Worm (Caenorhabditis elegans) whole organism, mixed stage, embryonic: ENCODE results near the gene W03C9.5.

Experiments
- M03D4.4 ChIP-seq: sonication (generic microtip); optimal IDR thresholded peaks from 2 replicates; lab custom pipeline; 2017; ENCODE audit warnings: mild to moderate bottlenecking, missing genetic modification characterization, missing compliant biosample characterization
- bed-3 ChIP-seq: fragments of 200-800 bp; sonication (Bioruptor generic); optimal IDR thresholded peaks from 3 replicates; lab custom pipeline; 2018; ENCODE audit warnings: mild to moderate bottlenecking, missing genetic modification characterization, moderate library complexity, missing compliant biosample characterization
- blmp-1 ChIP-seq: fragments of 150-350 bp; optimal IDR thresholded peaks from 2 replicates; lab custom pipeline; 2014; ENCODE audit warnings: missing biosample characterization, missing genetic modification characterization
- ceh-39 ChIP-seq: fragments of 150-350 bp; optimal IDR thresholded peaks from 2 replicates; lab custom pipeline; 2014; ENCODE audit warnings: missing biosample characterization, missing genetic modification characterization
- ceh-43 ChIP-seq: fragments of 200-800 bp; sonication (Bioruptor generic); optimal IDR thresholded peaks from 2 replicates; lab custom pipeline; 2018; ENCODE audit warnings: mild to moderate bottlenecking, missing genetic modification characterization, moderate library complexity, missing compliant biosample characterization
- ceh-83 ChIP-seq: fragments of 200-800 bp; sonication (Bioruptor generic); optimal IDR thresholded peaks from 2 replicates; lab custom pipeline; 2018; ENCODE audit warnings: mild to moderate bottlenecking, missing genetic modification characterization, missing compliant biosample characterization
- ces-1 ChIP-seq: fragments of 150-350 bp; optimal IDR thresholded peaks from 2 replicates; lab custom pipeline; 2014; ENCODE audit warnings: missing biosample characterization, missing genetic modification reagents, missing genetic modification characterization
- cnd-1 ChIP-seq: fragments of 200-800 bp; sonication (Bioruptor generic); optimal IDR thresholded peaks from 2 replicates; lab custom pipeline; 2018; ENCODE audit warnings: mild to moderate bottlenecking, missing genetic modification characterization, missing compliant biosample characterization
- drap-1 ChIP-seq: fragments of 200-800 bp; sonication (Bioruptor generic); optimal IDR thresholded peaks from 3 replicates; lab custom pipeline; 2018; ENCODE audit warnings: mild to moderate bottlenecking, missing genetic modification characterization, missing compliant biosample characterization
- elt-3 ChIP-seq: fragments of 150-350 bp; optimal IDR thresholded peaks from 2 replicates; lab custom pipeline; 2014; ENCODE audit warnings: missing biosample characterization, missing genetic modification characterization
- flh-1 ChIP-seq: fragments of 200-800 bp; sonication (Bioruptor generic); optimal IDR thresholded peaks from 2 replicates; lab custom pipeline; 2018; ENCODE audit warnings: mild to moderate bottlenecking, missing genetic modification characterization, moderate library complexity, missing compliant biosample characterization
- ham-2 ChIP-seq: fragments of 200-800 bp; sonication (Bioruptor generic); optimal IDR thresholded peaks from 2 replicates; lab custom pipeline; 2018; ENCODE audit warnings: mild to moderate bottlenecking, missing genetic modification characterization, missing compliant biosample characterization
- lin-32 ChIP-seq: fragments of 200-800 bp; sonication (Bioruptor generic); optimal IDR thresholded peaks from 2 replicates; lab custom pipeline; 2018; ENCODE audit warnings: mild to moderate bottlenecking, missing genetic modification characterization, missing compliant biosample characterization
- lsy-2 ChIP-seq: fragments of 150-350 bp; optimal IDR thresholded peaks from 2 replicates; lab custom pipeline; 2014; ENCODE audit warnings: missing biosample characterization, missing genetic modification characterization
- mep-1 ChIP-seq: fragments of 150-350 bp; optimal IDR thresholded peaks from 2 replicates; lab custom pipeline; 2017; ENCODE audit warnings: missing biosample characterization, missing genetic modification reagents, missing genetic modification characterization, inconsistent platforms
- mls-2 ChIP-seq: sonication (generic microtip); optimal IDR thresholded peaks from 2 replicates; lab custom pipeline; 2016; ENCODE audit warnings: mild to moderate bottlenecking, missing genetic modification characterization, moderate library complexity, missing compliant biosample characterization
- nhr-12 ChIP-seq: fragments of 150-350 bp; optimal IDR thresholded peaks from 2 replicates; lab custom pipeline; 2014; ENCODE audit warnings: missing biosample characterization, missing genetic modification characterization
- nhr-2 ChIP-seq: fragments of 150-350 bp; optimal IDR thresholded peaks from 2 replicates; lab custom pipeline; 2014; ENCODE audit warnings: missing biosample characterization, missing genetic modification characterization
- nhr-28 ChIP-seq: fragments of 150-350 bp; optimal IDR thresholded peaks from 2 replicates; lab custom pipeline; 2014; ENCODE audit warnings: missing biosample characterization, missing genetic modification characterization
- nhr-76 ChIP-seq: sonication (generic microtip); optimal IDR thresholded peaks from 2 replicates; lab custom pipeline; 2017; ENCODE audit warnings: missing biosample characterization, missing genetic modification characterization
- pha-4 ChIP-seq: fragments of 150-350 bp; optimal IDR thresholded peaks from 2 replicates; lab custom pipeline; 2018; ENCODE audit warnings: missing biosample characterization, missing genetic modification reagents, missing genetic modification characterization
- sem-2 ChIP-seq: fragments of 200-800 bp; sonication (Bioruptor generic); optimal IDR thresholded peaks from 2 replicates; lab custom pipeline; 2018; ENCODE audit warnings: mild to moderate bottlenecking, missing genetic modification characterization, missing compliant biosample characterization
- snpc-4 ChIP-seq: fragments of 150-350 bp; optimal IDR thresholded peaks from 2 replicates; lab custom pipeline; 2014; ENCODE audit warnings: missing biosample characterization, missing genetic modification characterization
- sptf-1 ChIP-seq: sonication (generic microtip); optimal IDR thresholded peaks from 2 replicates; lab custom pipeline; 2017; ENCODE audit warnings: mild to moderate bottlenecking, missing genetic modification characterization, moderate library complexity, missing compliant biosample characterization
- tbx-8 ChIP-seq: fragments of 200-800 bp; sonication (Bioruptor generic); optimal IDR thresholded peaks from 2 replicates; lab custom pipeline; 2018; ENCODE audit warnings: mild to moderate bottlenecking, missing genetic modification characterization, moderate library complexity, missing compliant biosample characterization
- unc-120 ChIP-seq: sonication (generic microtip); optimal IDR thresholded peaks from 2 replicates; lab custom pipeline; 2017; ENCODE audit warnings: missing genetic modification characterization, missing compliant biosample characterization; ENCODE audit not compliant: poor library complexity, severe bottlenecking
- unc-39 ChIP-seq: fragments of 150-350 bp; optimal IDR thresholded peaks from 2 replicates; lab custom pipeline; 2014; ENCODE audit warnings: missing biosample characterization, missing genetic modification characterization
- unc-62 ChIP-seq: fragments of 150-350 bp; optimal IDR thresholded peaks from 2 replicates; lab custom pipeline; 2014; ENCODE audit warnings: missing biosample characterization, missing genetic modification reagents, missing genetic modification characterization
- ztf-11 ChIP-seq: fragments of 150-350 bp; optimal IDR thresholded peaks from 2 replicates; lab custom pipeline; 2014; ENCODE audit warnings: missing biosample characterization, missing genetic modification characterization

Gene W03C9.5

ce11 chrII:11971009-11971636, 3.8 kb upstream of the W03C9.5 start:
- TF ChIP-seq nhr-76 (no peak), tbx-8 (GFP tag; lab: Kevin White, UChicago) (no peak), unc-62 (no peak)

- TF ChIP-seq ztf-11 (no peak), ces-1 (GFP tag; lab: Kevin White, UChicago) (no peak), bed-3 (no peak), snpc-4 (tag; lab: Kevin White, UChicago) (no peak), ceh-39 (tag; lab: Kevin White, UChicago) (no peak)
- TF ChIP-seq, all 35 proteins: peak for 0
Observed at ce11 chrII:11969033-11969432, 1.7 kb upstream of the W03C9.5 start.

ce11 chrII:11968275-11968674, 931 bp upstream of the W03C9.5 start, which contains the start of gene mex-1:
Gene mex-1, plus strand, starts transcription at chrII:11968637.
- TF ChIP-seq M03D4.4 (no peak), elt-3 (no peak), nhr-12 (tag; lab: Kevin White, UChicago) (no peak), ceh-39 (tag; lab: Kevin White, UChicago) (no peak), snpc-4 (tag; lab: Kevin White, UChicago) (no peak)
- TF ChIP-seq, all 35 proteins: peak for 0

- TF ChIP-seq unc-120 (no peak), ceh-39 (tag; lab: Kevin White, UChicago) (no peak), drap-1 (GFP tag; lab: Kevin White, UChicago) (no peak), bed-3 (no peak), cnd-1 (tag; lab: Kevin White, UChicago) (no peak), pha-4 (tag; lab: Kevin White, UChicago) (no peak), ham-2 (GFP tag; lab: Kevin White, UChicago) (no peak), mls-2 (tag; lab: Kevin White, UChicago) (no peak), lsy-2 (no peak), nhr-2 (tag; lab: Kevin White, UChicago) (no peak), sptf-1 (tag; lab: Kevin White, UChicago) (no peak), mep-1 (tag; lab: Kevin White, UChicago) (no peak), ces-1 (GFP tag; lab: Kevin White, UChicago) (no peak), nhr-76 (no peak), lin-32 (GFP tag; lab: Kevin White, UChicago) (no peak), nhr-28 (tag; lab: Kevin White, UChicago) (no peak), flh-1 (GFP tag; lab: Kevin White, UChicago) (no peak), M03D4.4 (no peak)
Observed at ce11 chrII:11966602-11967001, 742 bp downstream of the W03C9.5 start, which contains the start of gene rab-7. Gene rab-7, minus strand, starts transcription at chrII:11966931.

ce11 chrII:11964847-11965246, 2.5 kb downstream of the W03C9.5 start:
- TF ChIP-seq nhr-76 (no peak), flh-1 (GFP tag; lab: Kevin White, UChicago) (no peak)

- no peak for TF ChIP-seq ceh-83
- TF ChIP-seq ham-2 (GFP tag; lab: Kevin White, UChicago) = no peak
- no peak for TF ChIP-seq cnd-1 (tag; lab: Kevin White, UChicago)
- no peak for TF ChIP-seq sem-2
- no peak for TF ChIP-seq nhr-76
- TF ChIP-seq ces-1 (GFP tag; lab: Kevin White, UChicago) = no peak
- no peak for TF ChIP-seq pha-4 (tag; lab: Kevin White, UChicago)
- TF ChIP-seq unc-39 = no peak
- TF ChIP-seq snpc-4 (tag; lab: Kevin White, UChicago) = no peak
Observed at ce11 chrII:11963132-11963630, 4.2 kb downstream of the W03C9.5 start.

- TF ChIP-seq lsy-2 = no peak
- no peak for TF ChIP-seq ztf-11
- no peak for TF ChIP-seq drap-1 (GFP tag; lab: Kevin White, UChicago)
- no peak for TF ChIP-seq bed-3
- no peak for TF ChIP-seq unc-62
- no peak for TF ChIP-seq blmp-1 (tag; lab: Kevin White, UChicago)
- no peak for TF ChIP-seq ceh-43 (GFP tag; lab: Kevin White, UChicago)
- no peak for TF ChIP-seq lin-32 (GFP tag; lab: Kevin White, UChicago)
- TF ChIP-seq tbx-8 (GFP tag; lab: Kevin White, UChicago) = no peak
- no peak for TF ChIP-seq sem-2
- TF ChIP-seq ceh-83 = no peak
- TF ChIP-seq flh-1 (GFP tag; lab: Kevin White, UChicago) = no peak
- no peak for TF ChIP-seq cnd-1 (tag; lab: Kevin White, UChicago)
- TF ChIP-seq pha-4 (tag; lab: Kevin White, UChicago) = no peak
- no peak for TF ChIP-seq nhr-76
Observed at ce11 chrII:11962083-11962482, 5.3 kb downstream of the W03C9.5 start, which contains the start of the genes W03C9.1 and W03C9.2. Gene W03C9.1, minus strand, starts transcription at chrII:11962128. Gene W03C9.2, plus strand, starts transcription at chrII:11962368.
